Worm (Caenorhabditis elegans) whole organism, young adult: ENCODE data around the gene F10E9.4.

Experiments used
- B0261.1 ChIP-seq: sonication (generic microtip); optimal IDR thresholded peaks from 2 replicates; lab custom pipeline; 2016; ENCODE audit warnings: mild to moderate bottlenecking, missing genetic modification characterization, moderate library complexity, missing compliant biosample characterization
- F10E7.11 ChIP-seq: sonication (generic microtip); optimal IDR thresholded peaks from 2 replicates; lab custom pipeline; 2017; ENCODE audit warnings: mild to moderate bottlenecking, missing genetic modification characterization, moderate library complexity, missing compliant biosample characterization
- F23B12.7 ChIP-seq: sonication (generic microtip); optimal IDR thresholded peaks from 2 replicates; lab custom pipeline; 2017; ENCODE audit warnings: missing genetic modification characterization, mild to moderate bottlenecking, missing compliant biosample characterization, antibody characterized with exemption, moderate library complexity; ENCODE audit not compliant: insufficient read depth
- F33H1.4 ChIP-seq: fragments of 200-800 bp; sonication (Bioruptor generic); IDR thresholded peaks from 2 replicates; pipeline ENCODE4 v1.3.6; 2022; ENCODE audit warnings: missing genetic modification reagents, missing genetic modification characterization, missing compliant biosample characterization
- F49E8.2 ChIP-seq: sonication (generic microtip); optimal IDR thresholded peaks from 3 replicates; lab custom pipeline; 2017; ENCODE audit warnings: missing genetic modification characterization, mild to moderate bottlenecking, missing compliant biosample characterization, antibody characterized with exemption, moderate library complexity; ENCODE audit not compliant: insufficient read depth
- F52B5.7 ChIP-seq: sonication (generic microtip); optimal IDR thresholded peaks from 2 replicates; lab custom pipeline; 2016; ENCODE audit warnings: mild to moderate bottlenecking, missing genetic modification characterization, missing compliant biosample characterization
- F57A8.1 ChIP-seq: fragments of 200-800 bp; sonication (Bioruptor generic); optimal IDR thresholded peaks from 2 replicates; lab custom pipeline; 2018; ENCODE audit warnings: mild to moderate bottlenecking, missing genetic modification characterization, moderate library complexity, missing compliant biosample characterization
- T26A5.8 ChIP-seq: sonication (generic microtip); optimal IDR thresholded peaks from 2 replicates; lab custom pipeline; 2016; ENCODE audit warnings: missing genetic modification characterization, missing compliant biosample characterization
- Y53G8AR.9 ChIP-seq: fragments of 200-800 bp; sonication (Bioruptor generic); conservative IDR thresholded peaks from 2 replicates; pipeline ENCODE4 v1.3.6; 2022; ENCODE audit warnings: missing genetic modification reagents, missing genetic modification characterization, missing compliant biosample characterization
- Y56A3A.18 ChIP-seq: fragments of 200-800 bp; sonication (Bioruptor generic); IDR thresholded peaks from 2 replicates; pipeline ENCODE4 v1.3.6; 2022; ENCODE audit warnings: missing genetic modification reagents, missing genetic modification characterization, missing compliant biosample characterization
- Y67H2A.10 ChIP-seq: fragments of 200-800 bp; sonication (Bioruptor generic); conservative IDR thresholded peaks from 2 replicates; pipeline ENCODE4 v1.3.6; 2022; ENCODE audit warnings: missing genetic modification reagents, missing genetic modification characterization, missing compliant biosample characterization
- Y95B8A.8 ChIP-seq: fragments of 200-800 bp; sonication (Bioruptor generic); IDR thresholded peaks from 2 replicates; pipeline ENCODE4 v1.3.6; 2022; ENCODE audit warnings: missing genetic modification reagents, missing genetic modification characterization, missing compliant biosample characterization
- akir-1 ChIP-seq: fragments of 200-800 bp; sonication (Bioruptor generic); optimal IDR thresholded peaks from 2 replicates; lab custom pipeline; 2018; ENCODE audit warnings: mild to moderate bottlenecking, missing genetic modification characterization, moderate library complexity, missing compliant biosample characterization
- aptf-2 ChIP-seq: fragments of 200-800 bp; sonication (Bioruptor generic); conservative IDR thresholded peaks from 2 replicates; pipeline ENCODE4 v1.3.6; 2022; ENCODE audit warnings: missing genetic modification reagents, missing genetic modification characterization, missing compliant biosample characterization
- athp-1 ChIP-seq: sonication (generic microtip); optimal IDR thresholded peaks from 2 replicates; lab custom pipeline; 2017; ENCODE audit warnings: mild to moderate bottlenecking, missing genetic modification characterization, missing compliant biosample characterization
- attf-5 ChIP-seq: fragments of 200-800 bp; sonication (Bioruptor generic); optimal IDR thresholded peaks from 2 replicates; lab custom pipeline; 2018; ENCODE audit warnings: mild to moderate bottlenecking, missing genetic modification characterization, missing compliant biosample characterization
- bed-2 ChIP-seq: fragments of 200-800 bp; sonication (Bioruptor generic); IDR thresholded peaks from 2 replicates; pipeline ENCODE4 v1.3.6; 2022; ENCODE audit warnings: missing genetic modification reagents, missing genetic modification characterization, missing compliant biosample characterization
- ceh-79 ChIP-seq: sonication (generic microtip); optimal IDR thresholded peaks from 2 replicates; lab custom pipeline; 2017; ENCODE audit warnings: mild to moderate bottlenecking, missing genetic modification characterization, missing compliant biosample characterization
- chd-7 ChIP-seq: sonication (generic microtip); optimal IDR thresholded peaks from 2 replicates; lab custom pipeline; 2016; ENCODE audit warnings: mild to moderate bottlenecking, missing genetic modification characterization, moderate library complexity, missing compliant biosample characterization
- dox-1 ChIP-seq: fragments of 200-800 bp; sonication (Bioruptor generic); IDR thresholded peaks from 2 replicates; pipeline ENCODE4 v1.3.6; 2022; ENCODE audit warnings: missing genetic modification reagents, missing genetic modification characterization, missing compliant biosample characterization
- egrh-3 ChIP-seq: fragments of 200-800 bp; sonication (Bioruptor generic); IDR thresholded peaks from 2 replicates; pipeline ENCODE4 v1.3.6; 2022; ENCODE audit warnings: missing genetic modification reagents, missing genetic modification characterization, missing compliant biosample characterization
- hsf-1 ChIP-seq: fragments of 200-800 bp; sonication (Bioruptor generic); IDR thresholded peaks from 2 replicates; pipeline ENCODE4 v1.3.6; 2022; ENCODE audit warnings: missing genetic modification reagents, missing genetic modification characterization, missing compliant biosample characterization
- lag-1 ChIP-seq: fragments of 200-800 bp; sonication (Bioruptor generic); IDR thresholded peaks from 2 replicates; pipeline ENCODE4 v1.3.6; 2022; ENCODE audit warnings: missing genetic modification reagents, missing genetic modification characterization, missing compliant biosample characterization
- let-526 ChIP-seq: fragments of 200-800 bp; sonication (Bioruptor generic); IDR thresholded peaks from 2 replicates; pipeline ENCODE4 v1.3.6; 2022; ENCODE audit warnings: missing genetic modification reagents, missing genetic modification characterization, missing compliant biosample characterization
- lin-26 ChIP-seq: fragments of 200-800 bp; sonication (Bioruptor generic); IDR thresholded peaks from 2 replicates; pipeline ENCODE4 v1.3.6; 2022; ENCODE audit warnings: missing genetic modification reagents, missing genetic modification characterization, missing compliant biosample characterization
- lin-35 ChIP-seq, 3 experiments: fragments of 150-350 bp in 2 of 3; sonication (generic microtip) in 1 of 3; optimal IDR thresholded peaks; 2 replicates each; lab custom pipeline; 2014 to 2018; ENCODE audit warnings: missing biosample characterization in 3 of 3, missing genetic modification characterization in 3 of 3, missing genetic modification reagents in 3 of 3
- lin-54 ChIP-seq: fragments of 200-800 bp; sonication (Bioruptor generic); optimal IDR thresholded peaks from 2 replicates; lab custom pipeline; 2018; ENCODE audit warnings: mild to moderate bottlenecking, missing genetic modification characterization, missing compliant biosample characterization
- lir-1 ChIP-seq: fragments of 200-800 bp; sonication (Bioruptor generic); conservative IDR thresholded peaks from 2 replicates; pipeline ENCODE4 v1.3.6; 2022; ENCODE audit warnings: missing genetic modification reagents, missing genetic modification characterization, missing compliant biosample characterization
- lsl-1 ChIP-seq: fragments of 200-800 bp; sonication (Bioruptor generic); optimal IDR thresholded peaks from 2 replicates; lab custom pipeline; 2018; ENCODE audit warnings: mild to moderate bottlenecking, missing genetic modification characterization, moderate library complexity, missing compliant biosample characterization
- lsy-27 ChIP-seq: sonication (generic microtip); optimal IDR thresholded peaks from 2 replicates; lab custom pipeline; 2017; ENCODE audit warnings: missing genetic modification characterization, mild to moderate bottlenecking, missing compliant biosample characterization, antibody characterized with exemption, missing genotype, borderline replicate concordance; ENCODE audit not compliant: insufficient read depth
- madf-10 ChIP-seq: sonication (generic microtip); optimal IDR thresholded peaks from 2 replicates; lab custom pipeline; 2016; ENCODE audit warnings: mild to moderate bottlenecking, missing genetic modification characterization, missing compliant biosample characterization
- mcd-1 ChIP-seq: fragments of 200-800 bp; sonication (Bioruptor generic); IDR thresholded peaks from 2 replicates; pipeline ENCODE4 v1.3.6; 2022; ENCODE audit warnings: missing genetic modification reagents, missing genetic modification characterization, missing compliant biosample characterization
- mes-4 ChIP-seq: sonication (generic microtip); optimal IDR thresholded peaks from 2 replicates; lab custom pipeline; 2016; ENCODE audit warnings: missing genotype, missing genetic modification characterization, missing compliant biosample characterization
- nhr-120 ChIP-seq: fragments of 200-800 bp; sonication (Bioruptor generic); IDR thresholded peaks from 2 replicates; pipeline ENCODE4 v1.3.6; 2022; ENCODE audit warnings: missing genetic modification characterization, missing compliant biosample characterization
- nhr-179 ChIP-seq: sonication (generic microtip); optimal IDR thresholded peaks from 2 replicates; lab custom pipeline; 2016; ENCODE audit warnings: mild to moderate bottlenecking, missing genetic modification characterization, missing compliant biosample characterization
- nhr-80 ChIP-seq: sonication (generic microtip); optimal IDR thresholded peaks from 2 replicates; lab custom pipeline; 2016; ENCODE audit warnings: missing genetic modification characterization, missing compliant biosample characterization
- pbrm-1 ChIP-seq: fragments of 200-800 bp; sonication (Bioruptor generic); IDR thresholded peaks from 2 replicates; pipeline ENCODE4 v1.3.6; 2022; ENCODE audit warnings: missing genetic modification reagents, missing genetic modification characterization, missing compliant biosample characterization
- pha-4 ChIP-seq: fragments of 150-350 bp; sonication (generic microtip); optimal IDR thresholded peaks from 2 replicates; lab custom pipeline; 2014; ENCODE audit warnings: missing biosample characterization, missing genetic modification reagents, missing genetic modification characterization
- repo-1 ChIP-seq: sonication (generic microtip); optimal IDR thresholded peaks from 2 replicates; lab custom pipeline; 2017; ENCODE audit warnings: mild to moderate bottlenecking, missing genetic modification characterization, missing compliant biosample characterization
- snpc-1.1 ChIP-seq: sonication (generic microtip); optimal IDR thresholded peaks from 2 replicates; lab custom pipeline; 2017; ENCODE audit warnings: missing genetic modification characterization, mild to moderate bottlenecking, missing compliant biosample characterization, antibody characterized with exemption, moderate library complexity, missing genotype, missing genetic modification reagents; ENCODE audit not compliant: insufficient read depth
- snpc-3.4 ChIP-seq: sonication (generic microtip); optimal IDR thresholded peaks from 2 replicates; lab custom pipeline; 2017; ENCODE audit warnings: missing genetic modification characterization, mild to moderate bottlenecking, missing compliant biosample characterization, antibody characterized with exemption, moderate library complexity, missing genotype, missing genetic modification reagents
- somi-1 ChIP-seq: fragments of 200-800 bp; sonication (Bioruptor generic); optimal IDR thresholded peaks from 2 replicates; lab custom pipeline; 2018; ENCODE audit warnings: mild to moderate bottlenecking, missing genetic modification characterization, missing compliant biosample characterization
- ztf-25 ChIP-seq: fragments of 200-800 bp; sonication (Bioruptor generic); IDR thresholded peaks from 2 replicates; pipeline ENCODE4 v1.3.6; 2022; ENCODE audit warnings: missing genetic modification reagents, missing genetic modification characterization, missing compliant biosample characterization
- ztf-28 ChIP-seq: fragments of 200-800 bp; sonication (Bioruptor generic); IDR thresholded peaks from 2 replicates; pipeline ENCODE4 v1.3.6; 2022; ENCODE audit warnings: missing genetic modification reagents, missing genetic modification characterization, missing compliant biosample characterization
- ztf-3 ChIP-seq: fragments of 200-800 bp; sonication (Bioruptor generic); optimal IDR thresholded peaks from 2 replicates; lab custom pipeline; 2018; ENCODE audit warnings: mild to moderate bottlenecking, missing genetic modification characterization, missing compliant biosample characterization

F10E9.4 gene

DNA sequence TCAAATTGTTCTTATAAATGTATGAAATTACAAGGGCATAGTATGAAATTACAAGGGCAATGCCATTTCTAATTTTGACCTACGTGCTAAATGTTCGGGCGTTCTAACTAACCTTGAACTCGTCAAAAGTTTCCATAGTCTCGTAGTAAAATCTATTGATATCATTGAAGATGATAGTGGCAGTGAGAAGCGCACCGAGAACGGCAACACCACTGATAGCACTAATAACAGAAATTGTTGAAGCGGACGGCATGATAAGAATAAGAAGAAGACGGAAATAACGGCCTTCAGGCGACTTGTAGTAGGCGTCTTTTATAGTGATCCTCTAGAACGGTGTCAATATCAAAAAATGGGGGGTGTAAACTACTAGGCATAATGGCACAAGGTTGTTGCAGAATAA is 45.0 kb upstream of the F10E9.4 start, which contains the start of gene col-91:
col-91 (minus strand) TSS at position 288 of the 400 bp plus-strand sequence.
- no peak for TF ChIP-seq Y95B8A.8 (GFP tag; lab: Robert Waterston, UW)
- no peak for TF ChIP-seq lsl-1 (GFP tag; lab: Kevin White, UChicago)
- no peak for TF ChIP-seq F23B12.7
- TF ChIP-seq akir-1 (GFP tag; lab: Kevin White, UChicago) = no peak
- TF ChIP-seq chd-7 (tag; lab: Kevin White, UChicago) = no peak
- no peak for TF ChIP-seq F33H1.4
- TF ChIP-seq aptf-2 = no peak
- TF ChIP-seq Y67H2A.10 = no peak

ce11 chrIII:8265753-8266152 is 42.6 kb upstream of the F10E9.4 start, which contains the start of gene mrps-9:
mrps-9 (plus strand) TSS chrIII:8266062.
- no peak for TF ChIP-seq T26A5.8 (tag; lab: Kevin White, UChicago)
- peak; percentile 86 for TF ChIP-seq mcd-1 (GFP tag; lab: Robert Waterston, UW)

DNA sequence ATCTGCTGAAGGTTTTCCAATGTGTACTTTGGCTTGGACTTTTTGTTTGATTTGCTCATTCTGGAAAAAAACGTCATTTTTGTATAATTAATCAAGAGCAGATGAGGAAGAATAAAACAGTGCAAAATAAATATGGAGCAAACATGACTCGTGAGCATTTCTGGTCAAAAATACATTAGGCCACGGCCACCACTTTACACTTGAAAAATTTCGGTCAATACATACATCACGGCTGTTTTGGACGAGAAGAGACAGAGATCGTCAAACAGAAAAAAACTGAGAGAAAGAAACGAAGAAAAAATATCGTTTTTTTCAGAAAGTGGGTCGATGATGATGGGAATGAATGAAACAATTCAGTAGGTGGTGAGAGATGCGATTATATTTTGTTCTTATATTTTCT is 40.0 kb upstream of the F10E9.4 start, which contains the start of the genes F09G8.7 and crn-7:
F09G8.7 (minus strand) TSS at position 60 of the 400 bp plus-strand sequence.
crn-7 (plus strand) TSS at position 236 of the 400 bp plus-strand sequence.
- TF ChIP-seq pha-4 (tag; lab: Kevin White, UChicago) = no peak
- TF ChIP-seq snpc-3.4 = no peak
- TF ChIP-seq repo-1 (tag; lab: Kevin White, UChicago) = no peak
- TF ChIP-seq ztf-28 (GFP tag; lab: Robert Waterston, UW) = no peak
- TF ChIP-seq pbrm-1 (GFP tag; lab: Robert Waterston, UW) = no peak
- no peak for TF ChIP-seq lin-54 (GFP tag; lab: Kevin White, UChicago)
- 0 out of 2 replicates have a peak, but pooled peaks have one; percentile 21 for TF ChIP-seq mcd-1 (GFP tag; lab: Robert Waterston, UW)
- TF ChIP-seq ztf-25 (GFP tag; lab: Robert Waterston, UW) = no peak
- peak; percentile 53 for TF ChIP-seq nhr-80 (tag; lab: Kevin White, UChicago)
- no peak for TF ChIP-seq Y56A3A.18
- TF ChIP-seq ceh-79 (tag; lab: Kevin White, UChicago) = no peak
- no peak for TF ChIP-seq T26A5.8 (tag; lab: Kevin White, UChicago)
- no peak for TF ChIP-seq hsf-1 (GFP tag; lab: Robert Waterston, UW)
- no peak for TF ChIP-seq ztf-3 (GFP tag; lab: Kevin White, UChicago)
- TF ChIP-seq bed-2 (GFP tag; lab: Robert Waterston, UW) = no peak
- TF ChIP-seq F57A8.1 (GFP tag; lab: Kevin White, UChicago) = no peak
- no peak for TF ChIP-seq nhr-179 (tag; lab: Kevin White, UChicago)
- peak; percentile 35; the same call in 1 of the 2 replicates for TF ChIP-seq dox-1 (GFP tag; lab: Robert Waterston, UW)
- no peak for TF ChIP-seq B0261.1 (tag; lab: Kevin White, UChicago)
- no peak for TF ChIP-seq Y53G8AR.9
- no peak for TF ChIP-seq mes-4 (tag; lab: Kevin White, UChicago)
- no peak for TF ChIP-seq athp-1
- no peak for TF ChIP-seq F49E8.2
- peak; percentile 29 for TF ChIP-seq F23B12.7
- TF ChIP-seq lsy-27 (tag; lab: Kevin White, UChicago) = no peak
- no peak for TF ChIP-seq nhr-120 (GFP tag; lab: Robert Waterston, UW)
- peak; percentile 44 for TF ChIP-seq attf-5
- no peak for TF ChIP-seq F10E7.11 (tag; lab: Kevin White, UChicago)
- TF ChIP-seq snpc-1.1 (tag; lab: Kevin White, UChicago) = no peak
- no peak for TF ChIP-seq madf-10 (tag; lab: Kevin White, UChicago)
- no peak for TF ChIP-seq lin-35 (GFP tag; optimal IDR thresholded peaks at IDR 0.05; lab: Kevin White, UChicago)
- no peak for TF ChIP-seq lag-1 (GFP tag; lab: Robert Waterston, UW)
- TF ChIP-seq F52B5.7 = no peak
- TF ChIP-seq egrh-3 (GFP tag; lab: Robert Waterston, UW) = no peak
- TF ChIP-seq lir-1 (GFP tag; lab: Robert Waterston, UW) = no peak
- no peak for TF ChIP-seq lin-26 (GFP tag; lab: Robert Waterston, UW)
- TF ChIP-seq let-526 (GFP tag; lab: Robert Waterston, UW) = no peak
- no peak for TF ChIP-seq somi-1 (GFP tag; lab: Kevin White, UChicago)
